Worm (Caenorhabditis elegans): Measurements from ENCODE around the gene ulp-2.

Gene ulp-2

DNA sequence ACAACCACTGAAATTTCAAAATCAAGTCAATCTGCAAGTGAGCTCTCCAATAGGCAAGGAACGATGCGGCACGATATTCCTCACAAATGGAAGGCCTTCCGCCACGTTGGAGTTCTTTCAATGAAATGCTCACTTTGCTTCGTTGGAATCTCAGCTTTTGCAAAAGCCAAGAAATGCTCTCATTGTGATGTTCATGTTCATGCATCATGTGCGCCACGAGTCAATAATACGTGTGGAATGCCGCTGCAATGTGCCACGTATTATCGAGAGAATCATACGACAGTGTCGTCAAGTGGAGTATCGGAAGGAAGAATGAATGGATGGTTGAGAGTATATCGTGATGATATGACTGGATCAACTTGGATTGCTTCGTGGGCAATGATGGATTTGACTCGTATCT lies 42.2 kb upstream of the ulp-2 start:
- TF ChIP-seq Y105C5A.15 (GFP tag; IDR thresholded peaks at IDR 0.05) (no peak), skn-1 (tag; optimal IDR thresholded peaks at IDR 0.05) (no peak), lsy-2 (tag; optimal IDR thresholded peaks at IDR 0.05) (no peak), R02D3.7 (tag; optimal IDR thresholded peaks at IDR 0.05) (no peak), T26A8.4 (GFP tag; IDR thresholded peaks at IDR 0.05) (no peak), gei-8 (GFP tag; optimal IDR thresholded peaks at IDR 0.05) (no peak), ztf-11 (tag; optimal IDR thresholded peaks at IDR 0.05) (no peak), nhr-41 (GFP tag; IDR thresholded peaks at IDR 0.05) (no peak), F44E2.7 (GFP tag; IDR thresholded peaks at IDR 0.05) (no peak), aly-2 (tag; optimal IDR thresholded peaks at IDR 0.05) (no peak), lin-39 (tag; optimal IDR thresholded peaks at IDR 0.05) (no peak), zfp-3 (GFP tag; conservative IDR thresholded peaks at IDR 0.05) (no peak), lin-1 (GFP tag; IDR thresholded peaks at IDR 0.05) (no peak), ceh-44 (GFP tag; IDR thresholded peaks at IDR 0.05) (no peak), hlh-30 (tag; optimal IDR thresholded peaks at IDR 0.05; ENCODE audit: insufficient read depth) (no peak), nhr-42 (GFP tag; IDR thresholded peaks at IDR 0.05) (no peak)

ce11 chrII:4999122-4999521 lies 39.4 kb upstream of the ulp-2 start, which contains the start of gene citk-2:
citk-2 (plus strand) TSS chrII:4999520.
- TF ChIP-seq duxl-1 (tag; optimal IDR thresholded peaks at IDR 0.05; ENCODE audit: poor library complexity) (peak; percentile 74), ceh-44 (GFP tag; IDR thresholded peaks at IDR 0.05) (no peak), fkh-10 (GFP tag; optimal IDR thresholded peaks at IDR 0.05) (peak; percentile 30), spr-3 (GFP tag; optimal IDR thresholded peaks at IDR 0.05) (peak; percentile 47), nhr-6 (tag; optimal IDR thresholded peaks at IDR 0.05) (peak; percentile 54), mes-2 (tag; optimal IDR thresholded peaks at IDR 0.05; ENCODE audit: poor library complexity, severe bottlenecking) (peak; percentile 93), pha-4 (GFP tag; IDR thresholded peaks at IDR 0.05) (no peak), pha-4 (tag; optimal IDR thresholded peaks at IDR 0.05) (peak; percentile 79), hmg-1.1 (GFP tag; IDR thresholded peaks at IDR 0.05) (peak; percentile 90), nhr-102 (tag; optimal IDR thresholded peaks at IDR 0.05) (no peak), ces-1 (GFP tag; optimal IDR thresholded peaks at IDR 0.05) (no peak), unc-39 (tag; optimal IDR thresholded peaks at IDR 0.05) (no peak), zip-2 (tag; optimal IDR thresholded peaks at IDR 0.05) (peak; percentile 42), nhr-25 (tag; optimal IDR thresholded peaks at IDR 0.05; ENCODE audit: borderline replicate concordance, insufficient read depth) (peak; percentile 26), nhr-11 (tag; optimal IDR thresholded peaks at IDR 0.05) (peak; percentile 74), hif-1 (tag; optimal IDR thresholded peaks at IDR 0.05) (peak in 1 of 2 experiments; percentile 34), T26A8.4 (GFP tag; IDR thresholded peaks at IDR 0.05) (peak; percentile 79), nhr-42 (GFP tag; IDR thresholded peaks at IDR 0.05) (peak; percentile 84), dmd-6 (GFP tag; IDR thresholded peaks at IDR 0.05) (peak; percentile 62), F44E2.7 (GFP tag; IDR thresholded peaks at IDR 0.05) (no peak), F37D6.2 (tag; optimal IDR thresholded peaks at IDR 0.05) (peak; percentile 29), aha-1 (tag) (peak; percentile 97), hlh-11 (tag; optimal IDR thresholded peaks at IDR 0.05) (peak; percentile 66), madf-9 (GFP tag; conservative IDR thresholded peaks at IDR 0.05) (peak; percentile 68), F26F4.8 (GFP tag; conservative IDR thresholded peaks at IDR 0.05) (no peak), ceh-32 (tag; optimal IDR thresholded peaks at IDR 0.05; ENCODE audit: poor library complexity) (no peak), lin-1 (GFP tag; IDR thresholded peaks at IDR 0.05) (peak; percentile 68; the same call in 1 of the 2 replicates), jun-1 (tag; optimal IDR thresholded peaks at IDR 0.05) (peak; percentile 57), dpl-1 (GFP tag; optimal IDR thresholded peaks at IDR 0.05) (peak; percentile 100), unc-62 (GFP tag; optimal IDR thresholded peaks at IDR 0.05 in 1 of 2) (peak in 1 of 2 experiments; percentile 91), unc-62 (tag; optimal IDR thresholded peaks at IDR 0.05) (no peak), nhr-77 (tag; optimal IDR thresholded peaks at IDR 0.05) (no peak), spr-1 (tag; optimal IDR thresholded peaks at IDR 0.05) (peak; percentile 45)
